Worm (Caenorhabditis elegans) whole organism, L4/young adult: ENCODE data around the gene K08F4.5.

Experiments
- W03F9.2 ChIP-seq: fragments of 150-350 bp; optimal IDR thresholded peaks from 2 replicates; lab custom pipeline; 2014; ENCODE audit warnings: missing biosample characterization, missing genetic modification characterization
- dao-5 ChIP-seq: sonication (generic microtip); optimal IDR thresholded peaks from 2 replicates; lab custom pipeline; 2016; ENCODE audit warnings: missing genotype, missing genetic modification characterization, moderate library complexity, missing compliant biosample characterization
- him-1 ChIP-seq: sonication (generic microtip); optimal IDR thresholded peaks from 2 replicates; lab custom pipeline; 2016; ENCODE audit warnings: missing genotype, missing genetic modification reagents, missing genetic modification characterization, missing compliant biosample characterization

DNA sequence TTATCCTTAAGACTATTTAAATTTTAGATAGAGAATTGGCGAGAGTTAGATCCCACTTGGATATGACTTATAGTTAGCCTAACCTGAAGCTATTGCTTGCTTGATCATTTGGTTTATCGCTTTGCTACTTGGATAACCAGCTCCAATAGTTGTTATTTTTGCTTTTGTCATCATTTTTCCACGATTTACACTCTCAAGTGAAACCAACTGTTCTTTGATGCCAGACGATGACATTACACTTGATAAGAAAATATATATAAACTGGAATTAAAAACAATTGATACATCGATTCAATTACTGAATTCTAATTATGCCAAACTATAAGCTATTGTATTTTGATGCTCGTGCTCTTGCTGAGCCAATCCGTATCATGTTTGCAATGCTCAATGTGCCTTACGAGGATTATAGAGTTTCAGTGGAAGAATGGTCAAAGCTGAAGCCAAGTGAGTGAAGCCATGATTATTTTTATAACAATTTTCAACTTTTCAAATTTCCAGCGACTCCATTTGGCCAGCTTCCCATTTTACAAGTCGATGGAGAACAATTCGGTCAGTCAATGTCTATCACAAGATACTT lies 6.3 kb upstream of the K08F4.5 start, which contains the start of the genes gst-2, gst-4 and dhs-12:
- no peak for TF ChIP-seq him-1 (tag; lab: Kevin White, UChicago)
- no peak for TF ChIP-seq W03F9.2 (tag; lab: Kevin White, UChicago)
- TF ChIP-seq dao-5: no peak
